Fruit fly (Drosophila melanogaster): ENCODE data around the gene Ccdc56.

dm6 chr3L:11708633-11709116 is at the start of gene Ccdc56, which contains the start of gene mtTFB1:
- TF ChIP-seq psq (GFP tag; optimal IDR thresholded peaks at IDR 0.05) (no peak), GATAd (GFP tag; optimal IDR thresholded peaks at IDR 0.05) (no peak), CrebA (GFP tag; optimal IDR thresholded peaks at IDR 0.05; ENCODE audit: borderline replicate concordance) (no peak)

All from whole organism, wandering third instar larva.